Worm (Caenorhabditis elegans) whole organism, early embryonic: ENCODE results near the gene ran-2.

Source experiments
- F13C5.2 ChIP-seq: sonication (generic microtip); optimal IDR thresholded peaks from 2 replicates; lab custom pipeline; 2017; ENCODE audit warnings: mild to moderate bottlenecking, missing genetic modification characterization, inconsistent platforms, missing compliant biosample characterization
- ama-1 ChIP-seq: fragments of 150-350 bp; optimal IDR thresholded peaks from 2 replicates; lab custom pipeline; 2014
- ceh-36 ChIP-seq: sonication (generic microtip); optimal IDR thresholded peaks from 2 replicates; lab custom pipeline; 2016; ENCODE audit warnings: missing genetic modification characterization, inconsistent platforms, missing compliant biosample characterization
- flt-1 ChIP-seq: fragments of 200-800 bp; sonication (Bioruptor generic); IDR thresholded peaks from 2 replicates; pipeline ENCODE4 v1.3.6; 2022; ENCODE audit warnings: missing genetic modification characterization, missing compliant biosample characterization
- hnd-1 ChIP-seq: sonication (generic microtip); optimal IDR thresholded peaks from 2 replicates; lab custom pipeline; 2016; ENCODE audit warnings: missing genetic modification characterization, missing compliant biosample characterization
- pes-1 ChIP-seq: fragments of 200-800 bp; sonication (Bioruptor generic); IDR thresholded peaks from 2 replicates; pipeline ENCODE4 v1.3.6; 2022; ENCODE audit warnings: missing genetic modification reagents, missing genetic modification characterization, missing compliant biosample characterization
- scrt-1 ChIP-seq: fragments of 200-800 bp; sonication (Bioruptor generic); IDR thresholded peaks from 2 replicates; pipeline ENCODE4 v1.3.6; 2022; ENCODE audit warnings: missing genetic modification characterization, missing compliant biosample characterization
- sea-1 ChIP-seq: fragments of 200-800 bp; sonication (Bioruptor generic); conservative IDR thresholded peaks from 2 replicates; pipeline ENCODE4 v1.3.6; 2022; ENCODE audit warnings: missing genetic modification characterization, missing compliant biosample characterization
- tbx-11 ChIP-seq: fragments of 200-800 bp; sonication (Bioruptor generic); IDR thresholded peaks from 2 replicates; pipeline ENCODE4 v1.3.6; 2022; ENCODE audit warnings: missing genetic modification characterization, missing compliant biosample characterization

DNA sequence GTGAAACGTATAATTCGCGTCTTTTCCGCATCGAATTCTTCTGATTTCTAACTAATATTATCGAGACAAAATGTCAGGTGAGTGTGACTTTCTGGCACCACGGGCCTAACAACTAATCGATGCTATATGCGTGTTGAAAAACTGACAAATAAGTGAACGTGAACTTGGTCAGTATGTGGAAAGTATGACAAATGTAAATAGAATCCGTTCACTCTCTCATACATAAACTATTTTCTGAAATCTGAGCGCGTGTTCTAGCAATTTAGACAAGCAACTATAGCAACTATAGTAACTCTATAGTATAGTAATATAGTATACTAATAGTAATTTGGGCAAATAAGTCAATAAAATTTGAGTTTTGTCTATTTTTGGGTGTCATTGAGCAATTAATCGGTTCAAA is 41.0 kb upstream of the ran-2 start:
- TF ChIP-seq sea-1 (GFP tag; lab: Robert Waterston, UW): no peak
- no peak for TF ChIP-seq flt-1
- TF ChIP-seq scrt-1 (GFP tag; lab: Robert Waterston, UW): no peak
- TF ChIP-seq tbx-11 (GFP tag; lab: Robert Waterston, UW): no peak
- no peak for TF ChIP-seq ama-1
- TF ChIP-seq hnd-1 (tag; lab: Kevin White, UChicago): no peak
- no peak for TF ChIP-seq pes-1 (GFP tag; lab: Robert Waterston, UW)
- no peak for TF ChIP-seq F13C5.2 (tag; lab: Kevin White, UChicago)
- no peak for TF ChIP-seq ceh-36 (tag; lab: Kevin White, UChicago)
